Worm (Caenorhabditis elegans) whole organism, L2 larva: ENCODE measurements around the gene fbxb-84.

Source experiments
- ama-1 ChIP-seq: fragments of 150-350 bp; optimal IDR thresholded peaks from 2 replicates; lab custom pipeline; 2018; ENCODE audit warnings: inconsistent platforms
- elt-3 ChIP-seq: sonication (generic microtip); optimal IDR thresholded peaks from 2 replicates; lab custom pipeline; 2017; ENCODE audit warnings: missing biosample characterization, missing genetic modification characterization
- fos-1 ChIP-seq: fragments of 150-350 bp; optimal IDR thresholded peaks from 2 replicates; lab custom pipeline; 2014; ENCODE audit warnings: missing biosample characterization, missing genetic modification characterization
- nhr-77 ChIP-seq: fragments of 150-350 bp; optimal IDR thresholded peaks from 2 replicates; lab custom pipeline; 2014; ENCODE audit warnings: missing biosample characterization, missing genetic modification characterization
- unc-39 ChIP-seq: fragments of 150-350 bp; optimal IDR thresholded peaks from 2 replicates; lab custom pipeline; 2014; ENCODE audit warnings: missing biosample characterization, missing genetic modification characterization
- unc-62 ChIP-seq: fragments of 150-350 bp; optimal IDR thresholded peaks from 2 replicates; lab custom pipeline; 2014; ENCODE audit warnings: missing biosample characterization, missing genetic modification reagents, missing genetic modification characterization

- TF ChIP-seq unc-39 (tag; lab: Kevin White, UChicago): no peak
- TF ChIP-seq ama-1 (lab: Kevin White, UChicago): no peak
- TF ChIP-seq nhr-77 (tag; lab: Kevin White, UChicago): no peak
- TF ChIP-seq elt-3 (tag; lab: Kevin White, UChicago): no peak
- TF ChIP-seq fos-1 (tag; lab: Kevin White, UChicago): no peak
- TF ChIP-seq unc-62 (GFP tag; lab: Kevin White, UChicago): no peak
Measured at ce11 chrIII:124478-124877, 21.8 kb downstream of the fbxb-84 start, which contains the start of gene pals-23.
